ENCODE assay signal across 1 fruit fly cellular context in genomic region chr2L:7334183-7334582, dm6.
TF ChIP-seq lines count a peak whose summit lies in the region.

No protein-coding gene starts in this region.

TF ChIP-seq in whole organism, prepupa, 60 proteins besides CTCF, POLR2A, EP300 and RAD21 (continued from another document):
- no peak for TF ChIP-seq CG7368 (GFP tag; optimal IDR thresholded peaks at IDR 0.05; lab: Kevin White, UChicago)
- no peak for TF ChIP-seq CG10669 (GFP tag; optimal IDR thresholded peaks at IDR 0.05; lab: Kevin White, UChicago)
- peak; percentile 52 for TF ChIP-seq Eip93F (GFP tag; optimal IDR thresholded peaks at IDR 0.05; lab: Kevin White, UChicago)
- peak; percentile 23 for TF ChIP-seq CG31627 (GFP tag; optimal IDR thresholded peaks at IDR 0.05; lab: Kevin White, UChicago)
- TF ChIP-seq CG6854 (GFP tag; optimal IDR thresholded peaks at IDR 0.05; lab: Kevin White, UChicago), result peak; percentile 61
- TF ChIP-seq dsx (GFP tag; optimal IDR thresholded peaks at IDR 0.05; lab: Kevin White, UChicago; ENCODE audit: poor library complexity, severe bottlenecking), result peak; percentile 27
- no peak for TF ChIP-seq dac (GFP tag; optimal IDR thresholded peaks at IDR 0.05; lab: Kevin White, UChicago)
- peak; percentile 51 for TF ChIP-seq CG8632 (GFP tag; optimal IDR thresholded peaks at IDR 0.05; lab: Kevin White, UChicago)
- TF ChIP-seq CG6808 (GFP tag; optimal IDR thresholded peaks at IDR 0.05; lab: Kevin White, UChicago), result peak; percentile 48
- TF ChIP-seq Smox (GFP tag; optimal IDR thresholded peaks at IDR 0.05; lab: Kevin White, UChicago), result peak; percentile 44
- TF ChIP-seq net (GFP tag; optimal IDR thresholded peaks at IDR 0.05; lab: Kevin White, UChicago), result peak; percentile 51
- peak; percentile 14 for TF ChIP-seq CG3032 (tag; optimal IDR thresholded peaks at IDR 0.05; lab: Kevin White, UChicago)
- no peak for TF ChIP-seq CG1621 (tag; optimal IDR thresholded peaks at IDR 0.05; lab: Kevin White, UChicago)
- peak; percentile 34 for TF ChIP-seq esn (GFP tag; optimal IDR thresholded peaks at IDR 0.05; lab: Kevin White, UChicago)
- TF ChIP-seq Ets96B (tag; optimal IDR thresholded peaks at IDR 0.05; lab: Kevin White, UChicago), result peak; percentile 18
- no peak for TF ChIP-seq Hr38 (GFP tag; optimal IDR thresholded peaks at IDR 0.05; lab: Kevin White, UChicago)
- TF ChIP-seq Sox102F (GFP tag; optimal IDR thresholded peaks at IDR 0.05; lab: Kevin White, UChicago), result peak; percentile 71
TF ChIP-seq in whole organism, prepupa: peak in this region for 32.
